Worm (Caenorhabditis elegans): ENCODE data around the gene rpn-3.

ce11 chrIII:8405449-8405962 lies 41.6 kb upstream of the rpn-3 start, which contains the start of the genes ubxn-4 and cyy-1:
- no peak for TF ChIP-seq gmeb-2 (tag; optimal IDR thresholded peaks at IDR 0.05)
- TF ChIP-seq K09A11.1 (tag; optimal IDR thresholded peaks at IDR 0.05; ENCODE audit: insufficient read depth), result no peak
- no peak for TF ChIP-seq ama-1 (optimal IDR thresholded peaks at IDR 0.05)
- no peak for TF ChIP-seq ceh-19 (GFP tag; optimal IDR thresholded peaks at IDR 0.05)
- peak; percentile 3 for TF ChIP-seq ceh-31 (tag; optimal IDR thresholded peaks at IDR 0.05)
- no peak for TF ChIP-seq unc-55 (GFP tag; optimal IDR thresholded peaks at IDR 0.05)
- no peak for TF ChIP-seq hlh-30 (tag; optimal IDR thresholded peaks at IDR 0.05; ENCODE audit: insufficient read depth)
- TF ChIP-seq lin-11 (tag; optimal IDR thresholded peaks at IDR 0.05), result no peak
- peak; percentile 26 for TF ChIP-seq elt-2 (tag; optimal IDR thresholded peaks at IDR 0.05)
- TF ChIP-seq sox-2 (GFP tag; IDR thresholded peaks at IDR 0.05), result no peak
